Worm (Caenorhabditis elegans) whole organism, L2 larva: Measurements from ENCODE around the gene nspb-4.
A peak's percentile ranks its signal among the peaks of the same experiment; 100 is the strongest.

Experiments used
- C34F6.9 ChIP-seq: fragments of 150-350 bp; optimal IDR thresholded peaks from 2 replicates; lab custom pipeline; 2014; ENCODE audit warnings: missing biosample characterization, missing genetic modification characterization
- F13H6.1 ChIP-seq: sonication (generic microtip); optimal IDR thresholded peaks from 2 replicates; lab custom pipeline; 2016; ENCODE audit warnings: missing genetic modification characterization, missing compliant biosample characterization
- R02D3.7 ChIP-seq: fragments of 150-350 bp; optimal IDR thresholded peaks from 2 replicates; lab custom pipeline; 2014; ENCODE audit warnings: missing biosample characterization, missing genetic modification characterization
- Y55F3AM.14 ChIP-seq: fragments of 200-800 bp; sonication (Bioruptor generic); optimal IDR thresholded peaks from 2 replicates; lab custom pipeline; 2018; ENCODE audit warnings: mild to moderate bottlenecking, missing genetic modification characterization, missing compliant biosample characterization
- ZK546.5 ChIP-seq: sonication (generic microtip); optimal IDR thresholded peaks from 2 replicates; lab custom pipeline; 2017; ENCODE audit warnings: missing biosample characterization, missing genetic modification characterization
- alr-1 ChIP-seq: fragments of 150-350 bp; optimal IDR thresholded peaks from 2 replicates; lab custom pipeline; 2014; ENCODE audit warnings: missing biosample characterization, missing genetic modification characterization
- aly-2 ChIP-seq: fragments of 150-350 bp; optimal IDR thresholded peaks from 2 replicates; lab custom pipeline; 2014; ENCODE audit warnings: missing biosample characterization, missing genetic modification characterization
- ama-1 ChIP-seq: fragments of 150-350 bp; optimal IDR thresholded peaks from 2 replicates; lab custom pipeline; 2018; ENCODE audit warnings: inconsistent platforms
- blmp-1 ChIP-seq: sonication (generic microtip); optimal IDR thresholded peaks from 2 replicates; lab custom pipeline; 2017; ENCODE audit warnings: missing genetic modification characterization, mild to moderate bottlenecking, missing compliant biosample characterization, antibody characterized with exemption, moderate library complexity; ENCODE audit not compliant: insufficient read depth
- ceh-16 ChIP-seq: fragments of 150-350 bp; optimal IDR thresholded peaks from 2 replicates; lab custom pipeline; 2014; ENCODE audit warnings: missing biosample characterization, missing genetic modification characterization
- ceh-82 ChIP-seq: fragments of 150-350 bp; optimal IDR thresholded peaks from 2 replicates; lab custom pipeline; 2014; ENCODE audit warnings: missing biosample characterization, missing genetic modification characterization
- crh-2 ChIP-seq: sonication (generic microtip); optimal IDR thresholded peaks from 2 replicates; lab custom pipeline; 2017; ENCODE audit warnings: missing biosample characterization, missing genetic modification characterization
- dmd-4 ChIP-seq: sonication (generic microtip); optimal IDR thresholded peaks from 2 replicates; lab custom pipeline; 2017; ENCODE audit warnings: missing biosample characterization, missing genetic modification characterization
- egl-27 ChIP-seq: sonication (generic microtip); optimal IDR thresholded peaks from 3 replicates; lab custom pipeline; 2017; ENCODE audit warnings: missing biosample characterization, missing genetic modification reagents, missing genetic modification characterization
- elt-1 ChIP-seq: fragments of 150-350 bp; optimal IDR thresholded peaks from 2 replicates; lab custom pipeline; 2014; ENCODE audit warnings: missing biosample characterization, missing genetic modification characterization
- elt-3 ChIP-seq: sonication (generic microtip); optimal IDR thresholded peaks from 2 replicates; lab custom pipeline; 2017; ENCODE audit warnings: missing biosample characterization, missing genetic modification characterization
- fos-1 ChIP-seq: fragments of 150-350 bp; optimal IDR thresholded peaks from 2 replicates; lab custom pipeline; 2014; ENCODE audit warnings: missing biosample characterization, missing genetic modification characterization
- gmeb-1 ChIP-seq: fragments of 150-350 bp; optimal IDR thresholded peaks from 2 replicates; lab custom pipeline; 2014; ENCODE audit warnings: missing biosample characterization, missing genetic modification characterization
- lin-11 ChIP-seq: fragments of 150-350 bp; sonication (generic microtip); optimal IDR thresholded peaks from 2 replicates; lab custom pipeline; 2014; ENCODE audit warnings: missing biosample characterization, missing genetic modification characterization, inconsistent platforms, mixed read lengths
- lin-13 ChIP-seq: fragments of 150-350 bp; optimal IDR thresholded peaks from 2 replicates; lab custom pipeline; 2014; ENCODE audit warnings: missing biosample characterization, missing genetic modification reagents, missing genetic modification characterization
- lin-39 ChIP-seq: fragments of 150-350 bp; optimal IDR thresholded peaks from 2 replicates; lab custom pipeline; 2014; ENCODE audit warnings: missing biosample characterization, missing genetic modification reagents, missing genetic modification characterization
- lsy-2 ChIP-seq, 2 experiments: fragments of 150-350 bp in 1 of 2; sonication (generic microtip) in 1 of 2; optimal IDR thresholded peaks; 2 replicates each; lab custom pipeline; 2014 to 2017; ENCODE audit warnings: missing biosample characterization in 2 of 2, missing genetic modification characterization in 2 of 2
- mab-5 ChIP-seq: fragments of 150-350 bp; optimal IDR thresholded peaks from 2 replicates; lab custom pipeline; 2014; ENCODE audit warnings: missing biosample characterization, missing genetic modification characterization
- mbf-1 ChIP-seq: sonication (generic microtip); optimal IDR thresholded peaks from 2 replicates; lab custom pipeline; 2017; ENCODE audit warnings: missing biosample characterization, missing genetic modification characterization
- mdl-1 ChIP-seq, 2 experiments: fragments of 150-350 bp in 1 of 2; sonication (generic microtip) in 1 of 2; optimal IDR thresholded peaks; 2 replicates each; lab custom pipeline; 2017; ENCODE audit warnings: missing biosample characterization in 2 of 2, missing genetic modification characterization in 2 of 2
- nhr-10 ChIP-seq: sonication (generic microtip); optimal IDR thresholded peaks from 2 replicates; lab custom pipeline; 2017; ENCODE audit warnings: missing biosample characterization, missing genetic modification characterization
- nhr-11 ChIP-seq: fragments of 150-350 bp; optimal IDR thresholded peaks from 2 replicates; lab custom pipeline; 2014; ENCODE audit warnings: missing biosample characterization, missing genetic modification characterization
- nhr-12 ChIP-seq: fragments of 150-350 bp; optimal IDR thresholded peaks from 2 replicates; lab custom pipeline; 2014; ENCODE audit warnings: missing biosample characterization, missing genetic modification characterization
- nhr-129 ChIP-seq: fragments of 150-350 bp; optimal IDR thresholded peaks from 2 replicates; lab custom pipeline; 2014; ENCODE audit warnings: missing biosample characterization, missing genetic modification characterization
- nhr-21 ChIP-seq: fragments of 150-350 bp; optimal IDR thresholded peaks from 2 replicates; lab custom pipeline; 2014; ENCODE audit warnings: missing biosample characterization, missing genetic modification characterization
- nhr-23 ChIP-seq: fragments of 150-350 bp; optimal IDR thresholded peaks from 2 replicates; lab custom pipeline; 2014; ENCODE audit warnings: missing biosample characterization, missing genetic modification reagents, missing genetic modification characterization
- nhr-237 ChIP-seq: fragments of 150-350 bp; optimal IDR thresholded peaks from 2 replicates; lab custom pipeline; 2014; ENCODE audit warnings: missing biosample characterization, missing genetic modification characterization
- nhr-25 ChIP-seq: fragments of 150-350 bp; sonication (generic microtip); optimal IDR thresholded peaks from 3 replicates; lab custom pipeline; 2014; ENCODE audit warnings: missing biosample characterization, missing genetic modification characterization
- nhr-6 ChIP-seq: fragments of 150-350 bp; optimal IDR thresholded peaks from 2 replicates; lab custom pipeline; 2014; ENCODE audit warnings: missing biosample characterization, missing genetic modification characterization
- nhr-77 ChIP-seq: fragments of 150-350 bp; optimal IDR thresholded peaks from 2 replicates; lab custom pipeline; 2014; ENCODE audit warnings: missing biosample characterization, missing genetic modification characterization
- peb-1 ChIP-seq: fragments of 150-350 bp; optimal IDR thresholded peaks from 2 replicates; lab custom pipeline; 2014; ENCODE audit warnings: missing biosample characterization, missing genetic modification characterization
- sem-4 ChIP-seq: fragments of 150-350 bp; optimal IDR thresholded peaks from 2 replicates; lab custom pipeline; 2014; ENCODE audit warnings: missing biosample characterization, missing genetic modification reagents, missing genetic modification characterization
- skn-1 ChIP-seq: sonication (generic microtip); optimal IDR thresholded peaks from 2 replicates; lab custom pipeline; 2017; ENCODE audit warnings: missing biosample characterization, missing genetic modification characterization
- sma-3 ChIP-seq: sonication (generic microtip); optimal IDR thresholded peaks from 2 replicates; lab custom pipeline; 2016; ENCODE audit warnings: missing genetic modification reagents, missing genetic modification characterization, missing compliant biosample characterization
- sma-9 ChIP-seq, 2 experiments: fragments of 150-350 bp in 1 of 2; sonication (generic microtip) in 1 of 2; optimal IDR thresholded peaks; 2 replicates each; lab custom pipeline; 2014 to 2016; ENCODE audit warnings: missing genetic modification characterization in 2 of 2, mild to moderate bottlenecking in 1 of 2, missing biosample characterization in 1 of 2, missing compliant biosample characterization in 1 of 2, missing genetic modification reagents in 1 of 2, moderate library complexity in 1 of 2
- snpc-4 ChIP-seq: fragments of 150-350 bp; optimal IDR thresholded peaks from 2 replicates; lab custom pipeline; 2014; ENCODE audit warnings: missing biosample characterization, missing genetic modification characterization
- unc-39 ChIP-seq: fragments of 150-350 bp; optimal IDR thresholded peaks from 2 replicates; lab custom pipeline; 2014; ENCODE audit warnings: missing biosample characterization, missing genetic modification characterization
- unc-55 ChIP-seq: fragments of 150-350 bp; sonication (generic microtip); optimal IDR thresholded peaks from 3 replicates; lab custom pipeline; 2014; ENCODE audit warnings: missing biosample characterization, missing genetic modification reagents, missing genetic modification characterization
- unc-62 ChIP-seq: fragments of 150-350 bp; optimal IDR thresholded peaks from 2 replicates; lab custom pipeline; 2014; ENCODE audit warnings: missing biosample characterization, missing genetic modification reagents, missing genetic modification characterization
- zag-1 ChIP-seq: fragments of 150-350 bp; optimal IDR thresholded peaks from 2 replicates; lab custom pipeline; 2014; ENCODE audit warnings: missing biosample characterization, missing genetic modification characterization
- ztf-1 ChIP-seq: fragments of 200-800 bp; sonication (Bioruptor generic); conservative IDR thresholded peaks from 2 replicates; pipeline ENCODE4 v1.3.6; 2022; ENCODE audit warnings: missing genetic modification characterization, missing compliant biosample characterization
- ztf-11 ChIP-seq: sonication (generic microtip); optimal IDR thresholded peaks from 2 replicates; lab custom pipeline; 2017; ENCODE audit warnings: missing biosample characterization, missing genetic modification characterization
- ztf-4 ChIP-seq: fragments of 150-350 bp; optimal IDR thresholded peaks from 2 replicates; lab custom pipeline; 2014; ENCODE audit warnings: missing biosample characterization, missing genetic modification characterization

nspb-4 gene

ce11 chrIV:6582604-6583003 is 15.4 kb upstream of the nspb-4 start, which contains the start of gene odr-8:
TSS of gene odr-8 (minus strand) at chrIV:6582704.
- no peak for TF ChIP-seq zag-1 (tag; lab: Kevin White, UChicago)
- TF ChIP-seq blmp-1 (tag; lab: Kevin White, UChicago) = no peak
- TF ChIP-seq skn-1 (tag; lab: Kevin White, UChicago) = no peak
- no peak for TF ChIP-seq nhr-23 (tag; lab: Kevin White, UChicago)
- TF ChIP-seq sma-9 (GFP tag; optimal IDR thresholded peaks at IDR 0.05; lab: Kevin White, UChicago) = no peak
- TF ChIP-seq sma-9 (tag; optimal IDR thresholded peaks at IDR 0.05; lab: Kevin White, UChicago) = no peak
- no peak for TF ChIP-seq unc-39 (tag; lab: Kevin White, UChicago)
- TF ChIP-seq aly-2 = no peak
- TF ChIP-seq ztf-11 (tag; lab: Kevin White, UChicago) = no peak
- TF ChIP-seq ceh-16 (tag; lab: Kevin White, UChicago) = no peak
- TF ChIP-seq F13H6.1 (tag; lab: Kevin White, UChicago) = no peak
- TF ChIP-seq nhr-11 (tag; lab: Kevin White, UChicago) = no peak
- TF ChIP-seq ztf-1 = no peak
- TF ChIP-seq, all 48 proteins: peak for 0

- TF ChIP-seq unc-62 (no peak), nhr-77 (tag; lab: Kevin White, UChicago) (no peak), nhr-10 (tag; lab: Kevin White, UChicago) (no peak), elt-3 (no peak), blmp-1 (tag; lab: Kevin White, UChicago) (peak; percentile 16), lin-39 (tag; lab: Kevin White, UChicago) (no peak), nhr-25 (no peak), nhr-237 (tag; lab: Kevin White, UChicago) (no peak), unc-39 (tag; lab: Kevin White, UChicago) (no peak), nhr-21 (tag; lab: Kevin White, UChicago) (peak; percentile 76), lsy-2 (tag; optimal IDR thresholded peaks at IDR 0.05; lab: Kevin White, UChicago) (peak; percentile 64 to 90), nhr-12 (tag; lab: Kevin White, UChicago) (no peak), fos-1 (tag; lab: Kevin White, UChicago) (peak; percentile 72), nhr-11 (tag; lab: Kevin White, UChicago) (no peak), peb-1 (no peak), sma-3 (peak; percentile 81), ceh-16 (tag; lab: Kevin White, UChicago) (peak; percentile 66), Y55F3AM.14 (no peak), nhr-23 (tag; lab: Kevin White, UChicago) (no peak), mbf-1 (tag; lab: Kevin White, UChicago) (no peak), mab-5 (tag; lab: Kevin White, UChicago) (peak; percentile 38), ZK546.5 (no peak), lin-13 (GFP tag; lab: Kevin White, UChicago) (peak; percentile 83), ztf-4 (tag; lab: Kevin White, UChicago) (peak; percentile 47), zag-1 (tag; lab: Kevin White, UChicago) (peak; percentile 37), skn-1 (tag; lab: Kevin White, UChicago) (no peak), dmd-4 (tag; lab: Kevin White, UChicago) (no peak), ztf-1 (no peak), sma-9 (GFP tag; optimal IDR thresholded peaks at IDR 0.05; lab: Kevin White, UChicago) (peak; percentile 88), sma-9 (tag; optimal IDR thresholded peaks at IDR 0.05; lab: Kevin White, UChicago) (no peak), ceh-82 (tag; lab: Kevin White, UChicago) (no peak), nhr-129 (tag; lab: Kevin White, UChicago) (peak; percentile 87), egl-27 (tag; lab: Kevin White, UChicago) (peak; percentile 69), unc-55 (GFP tag; lab: Kevin White, UChicago) (peak; percentile 97), snpc-4 (tag; lab: Kevin White, UChicago) (peak; percentile 50), ztf-11 (tag; lab: Kevin White, UChicago) (no peak), lin-11 (tag; lab: Kevin White, UChicago) (peak; percentile 83), sem-4 (tag; lab: Kevin White, UChicago) (peak; percentile 50), crh-2 (tag; lab: Kevin White, UChicago) (peak; percentile 87), gmeb-1 (tag; lab: Kevin White, UChicago) (peak; percentile 77), alr-1 (tag; lab: Kevin White, UChicago) (no peak), aly-2 (no peak), ama-1 (lab: Kevin White, UChicago) (peak; percentile 42), F13H6.1 (tag; lab: Kevin White, UChicago) (peak; percentile 74), R02D3.7 (tag; lab: Kevin White, UChicago) (peak; percentile 7), mdl-1 (tag; optimal IDR thresholded peaks at IDR 0.05; lab: Kevin White, UChicago) (no peak), nhr-6 (tag; lab: Kevin White, UChicago) (no peak), C34F6.9 (tag; lab: Kevin White, UChicago) (peak; percentile 93), elt-1 (tag; lab: Kevin White, UChicago) (no peak)
Observed at ce11 chrIV:6585397-6585921, 12.6 kb upstream of the nspb-4 start, which contains the start of the genes F38A5.2 and dnj-11. TSS of gene F38A5.2 (minus strand) at chrIV:6585400. TSS of gene dnj-11 (plus strand) at chrIV:6585871.
